Fruit fly (Drosophila melanogaster): Measurements from ENCODE around the gene CG17982.

DNA sequence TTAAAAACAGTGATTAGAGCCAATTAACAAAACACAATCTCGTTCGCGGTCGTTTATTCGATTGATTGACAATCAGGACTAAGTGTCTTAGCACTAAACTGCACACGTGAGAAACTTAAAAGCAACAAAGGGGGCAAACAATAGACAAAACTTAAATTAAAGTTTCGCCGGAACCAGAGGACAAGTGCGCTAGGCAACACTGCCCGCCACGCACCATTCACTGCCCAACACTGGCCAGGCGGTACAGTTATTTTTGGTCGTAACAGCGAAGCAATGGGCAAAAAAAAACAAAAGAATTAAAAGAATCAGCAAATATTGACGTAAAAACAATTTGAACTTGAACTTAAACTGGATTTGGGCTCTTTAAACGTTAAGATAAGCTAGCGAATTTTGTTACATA is 6.3 kb downstream of the CG17982 start:
- TF ChIP-seq CG1621 (tag; optimal IDR thresholded peaks at IDR 0.05), result no peak
- TF ChIP-seq eg (GFP tag; IDR thresholded peaks at IDR 0.05), result no peak
- no peak for TF ChIP-seq Sox102F (GFP tag; optimal IDR thresholded peaks at IDR 0.05)
- no peak for TF ChIP-seq Lpt (GFP tag; optimal IDR thresholded peaks at IDR 0.05)
- no peak for TF ChIP-seq CG8319 (GFP tag; optimal IDR thresholded peaks at IDR 0.05)
- no peak for TF ChIP-seq spab (GFP tag; optimal IDR thresholded peaks at IDR 0.05)
- TF ChIP-seq achi (GFP tag; optimal IDR thresholded peaks at IDR 0.05), result no peak
- TF ChIP-seq Hr39 (GFP tag; optimal IDR thresholded peaks at IDR 0.05), result no peak
- TF ChIP-seq dsx (GFP tag; optimal IDR thresholded peaks at IDR 0.05; ENCODE audit: poor library complexity, severe bottlenecking), result no peak
- no peak for TF ChIP-seq CG6808 (GFP tag; optimal IDR thresholded peaks at IDR 0.05)
- no peak for TF ChIP-seq pdm3 (GFP tag; optimal IDR thresholded peaks at IDR 0.05)

All from whole organism, prepupa.